Worm (Caenorhabditis elegans) whole organism, late embryonic: ENCODE results near the gene F14F3.4.

ENCODE experiments used
- K02D7.2 ChIP-seq: sonication (generic microtip); optimal IDR thresholded peaks from 2 replicates; lab custom pipeline; 2017; ENCODE audit warnings: mild to moderate bottlenecking, missing genetic modification characterization, missing compliant biosample characterization
- K09A11.1 ChIP-seq: sonication (generic microtip); optimal IDR thresholded peaks from 2 replicates; lab custom pipeline; 2017; ENCODE audit warnings: antibody characterized with exemption, mild to moderate bottlenecking, missing genetic modification characterization, missing compliant biosample characterization; ENCODE audit not compliant: insufficient read depth
- T23F11.4 ChIP-seq: fragments of 200-800 bp; sonication (Bioruptor generic); optimal IDR thresholded peaks from 2 replicates; lab custom pipeline; 2018; ENCODE audit warnings: mild to moderate bottlenecking, missing genetic modification characterization, missing compliant biosample characterization
- Y22D7AL.16 ChIP-seq: sonication (generic microtip); optimal IDR thresholded peaks from 2 replicates; lab custom pipeline; 2016; ENCODE audit warnings: missing genetic modification characterization, missing compliant biosample characterization
- ahr-1 ChIP-seq: sonication (generic microtip); optimal IDR thresholded peaks from 2 replicates; lab custom pipeline; 2016; ENCODE audit warnings: missing genetic modification characterization, missing compliant biosample characterization
- ama-1 ChIP-seq: fragments of 150-350 bp; optimal IDR thresholded peaks from 2 replicates; lab custom pipeline; 2014
- ceh-14 ChIP-seq: sonication (generic microtip); optimal IDR thresholded peaks from 2 replicates; lab custom pipeline; 2016; ENCODE audit warnings: missing genotype, missing genetic modification characterization, missing compliant biosample characterization
- ceh-18 ChIP-seq: sonication (generic microtip); optimal IDR thresholded peaks from 2 replicates; lab custom pipeline; 2016; ENCODE audit warnings: missing genetic modification characterization, missing compliant biosample characterization
- ceh-2 ChIP-seq: sonication (generic microtip); optimal IDR thresholded peaks from 2 replicates; lab custom pipeline; 2016; ENCODE audit warnings: missing genotype, missing genetic modification characterization, missing compliant biosample characterization
- ceh-45 ChIP-seq: fragments of 200-800 bp; sonication (Bioruptor generic); IDR thresholded peaks from 2 replicates; pipeline ENCODE4 v1.3.6; 2022; ENCODE audit warnings: missing genetic modification reagents, missing genetic modification characterization, missing compliant biosample characterization
- ceh-48 ChIP-seq: sonication (generic microtip); optimal IDR thresholded peaks from 2 replicates; lab custom pipeline; 2016; ENCODE audit warnings: missing genetic modification characterization, inconsistent platforms, missing compliant biosample characterization
- ceh-6 ChIP-seq: fragments of 200-800 bp; sonication (Bioruptor generic); optimal IDR thresholded peaks from 2 replicates; lab custom pipeline; 2018; ENCODE audit warnings: mild to moderate bottlenecking, missing genetic modification characterization, missing compliant biosample characterization
- ceh-9 ChIP-seq: sonication (generic microtip); optimal IDR thresholded peaks from 2 replicates; lab custom pipeline; 2016; ENCODE audit warnings: mild to moderate bottlenecking, missing genetic modification characterization, inconsistent platforms, missing compliant biosample characterization
- che-1 ChIP-seq: sonication (generic microtip); optimal IDR thresholded peaks from 2 replicates; lab custom pipeline; 2016; ENCODE audit warnings: mild to moderate bottlenecking, missing genetic modification characterization, missing compliant biosample characterization
- dmd-4 ChIP-seq: sonication (generic microtip); optimal IDR thresholded peaks from 2 replicates; lab custom pipeline; 2016; ENCODE audit warnings: borderline replicate concordance, missing genetic modification characterization, missing compliant biosample characterization
- dve-1 ChIP-seq: sonication (generic microtip); optimal IDR thresholded peaks from 2 replicates; lab custom pipeline; 2017; ENCODE audit warnings: antibody characterized with exemption, mild to moderate bottlenecking, missing genetic modification characterization, missing compliant biosample characterization
- elt-2 ChIP-seq: sonication (generic microtip); optimal IDR thresholded peaks from 2 replicates; lab custom pipeline; 2016; ENCODE audit warnings: missing genetic modification reagents, missing genetic modification characterization, missing compliant biosample characterization
- elt-4 ChIP-seq: sonication (generic microtip); optimal IDR thresholded peaks from 2 replicates; lab custom pipeline; 2016; ENCODE audit warnings: missing genetic modification characterization, missing compliant biosample characterization
- ets-4 ChIP-seq: sonication (generic microtip); optimal IDR thresholded peaks from 2 replicates; lab custom pipeline; 2016; ENCODE audit warnings: missing genetic modification characterization, missing compliant biosample characterization
- eyg-1 ChIP-seq: sonication (generic microtip); optimal IDR thresholded peaks from 2 replicates; lab custom pipeline; 2016; ENCODE audit warnings: missing genotype, missing genetic modification characterization, missing compliant biosample characterization
- fax-1 ChIP-seq: sonication (generic microtip); optimal IDR thresholded peaks from 2 replicates; lab custom pipeline; 2016; ENCODE audit warnings: missing genotype, missing genetic modification characterization, missing compliant biosample characterization
- fkh-10 ChIP-seq: fragments of 150-350 bp; optimal IDR thresholded peaks from 2 replicates; lab custom pipeline; 2014; ENCODE audit warnings: missing biosample characterization, missing genetic modification reagents, missing genetic modification characterization
- hlh-13 ChIP-seq: fragments of 200-800 bp; sonication (Bioruptor generic); optimal IDR thresholded peaks from 2 replicates; lab custom pipeline; 2018; ENCODE audit warnings: mild to moderate bottlenecking, missing genetic modification characterization, missing compliant biosample characterization
- hlh-30 ChIP-seq: sonication (generic microtip); optimal IDR thresholded peaks from 2 replicates; lab custom pipeline; 2017; ENCODE audit warnings: antibody characterized with exemption, missing genetic modification characterization, missing compliant biosample characterization; ENCODE audit not compliant: insufficient read depth
- hlh-8 ChIP-seq: sonication (generic microtip); optimal IDR thresholded peaks from 2 replicates; lab custom pipeline; 2016; ENCODE audit warnings: missing genotype, missing genetic modification characterization, missing compliant biosample characterization
- lim-6 ChIP-seq: sonication (generic microtip); optimal IDR thresholded peaks from 2 replicates; lab custom pipeline; 2016; ENCODE audit warnings: missing genetic modification characterization, missing compliant biosample characterization
- lin-11 ChIP-seq: fragments of 200-800 bp; sonication (Bioruptor generic); optimal IDR thresholded peaks from 2 replicates; lab custom pipeline; 2018; ENCODE audit warnings: mild to moderate bottlenecking, missing genetic modification characterization, missing compliant biosample characterization
- mec-3 ChIP-seq: sonication (generic microtip); optimal IDR thresholded peaks from 2 replicates; lab custom pipeline; 2016; ENCODE audit warnings: borderline replicate concordance, missing genetic modification characterization, missing compliant biosample characterization
- nfya-1 ChIP-seq: sonication (generic microtip); optimal IDR thresholded peaks from 2 replicates; lab custom pipeline; 2017; ENCODE audit warnings: missing genetic modification characterization, mild to moderate bottlenecking, missing compliant biosample characterization, antibody characterized with exemption, moderate library complexity
- nhr-11 ChIP-seq: fragments of 150-350 bp; optimal IDR thresholded peaks from 2 replicates; lab custom pipeline; 2014; ENCODE audit warnings: missing biosample characterization, missing genetic modification characterization
- odd-2 ChIP-seq: sonication (generic microtip); optimal IDR thresholded peaks from 2 replicates; lab custom pipeline; 2017; ENCODE audit warnings: antibody characterized with exemption, mild to moderate bottlenecking, missing genetic modification characterization, missing compliant biosample characterization
- pag-3 ChIP-seq: sonication (generic microtip); optimal IDR thresholded peaks from 2 replicates; lab custom pipeline; 2016; ENCODE audit warnings: missing compliant biosample characterization, missing genetic modification characterization, borderline replicate concordance
- pat-9 ChIP-seq: fragments of 200-800 bp; sonication (Bioruptor generic); optimal IDR thresholded peaks from 2 replicates; lab custom pipeline; 2018; ENCODE audit warnings: mild to moderate bottlenecking, missing genetic modification characterization, moderate library complexity, missing compliant biosample characterization
- pax-1 ChIP-seq: fragments of 150-350 bp; optimal IDR thresholded peaks from 2 replicates; lab custom pipeline; 2014; ENCODE audit warnings: missing biosample characterization, missing genetic modification characterization
- pha-2 ChIP-seq: sonication (generic microtip); optimal IDR thresholded peaks from 2 replicates; lab custom pipeline; 2017; ENCODE audit warnings: mild to moderate bottlenecking, missing genetic modification characterization, missing compliant biosample characterization
- pha-4 ChIP-seq: fragments of 150-350 bp; optimal IDR thresholded peaks from 2 replicates; lab custom pipeline; 2018; ENCODE audit warnings: missing biosample characterization, missing genetic modification reagents, missing genetic modification characterization
- pqm-1 ChIP-seq: sonication (generic microtip); optimal IDR thresholded peaks from 2 replicates; lab custom pipeline; 2016; ENCODE audit warnings: missing genetic modification characterization, missing compliant biosample characterization
- pros-1 ChIP-seq: fragments of 150-350 bp; optimal IDR thresholded peaks from 2 replicates; lab custom pipeline; 2014; ENCODE audit warnings: missing biosample characterization, missing genetic modification reagents, missing genetic modification characterization
- rnt-1 ChIP-seq: sonication (generic microtip); optimal IDR thresholded peaks from 2 replicates; lab custom pipeline; 2016; ENCODE audit warnings: missing genetic modification characterization, missing compliant biosample characterization
- sdc-2 ChIP-seq: sonication (generic microtip); optimal IDR thresholded peaks from 2 replicates; lab custom pipeline; 2016; ENCODE audit warnings: missing genotype, missing genetic modification characterization, missing compliant biosample characterization
- sox-2 ChIP-seq: fragments of 200-800 bp; sonication (Bioruptor generic); IDR thresholded peaks from 2 replicates; pipeline ENCODE4 v1.3.6; 2022; ENCODE audit warnings: missing genetic modification reagents, missing genetic modification characterization, missing compliant biosample characterization
- syd-9 ChIP-seq: sonication (generic microtip); optimal IDR thresholded peaks from 2 replicates; lab custom pipeline; 2016; ENCODE audit warnings: mild to moderate bottlenecking, missing genetic modification characterization, moderate library complexity, missing compliant biosample characterization
- tbx-2 ChIP-seq: sonication (generic microtip); optimal IDR thresholded peaks from 2 replicates; lab custom pipeline; 2016; ENCODE audit warnings: missing genetic modification characterization, missing compliant biosample characterization
- tbx-7 ChIP-seq: sonication (generic microtip); optimal IDR thresholded peaks from 2 replicates; lab custom pipeline; 2016; ENCODE audit warnings: missing genotype, missing genetic modification characterization, missing compliant biosample characterization
- ttx-3 ChIP-seq: sonication (generic microtip); optimal IDR thresholded peaks from 2 replicates; lab custom pipeline; 2016; ENCODE audit warnings: missing genetic modification reagents, missing genetic modification characterization, missing compliant biosample characterization
- unc-55 ChIP-seq: sonication (generic microtip); optimal IDR thresholded peaks from 2 replicates; lab custom pipeline; 2017; ENCODE audit warnings: missing biosample characterization, missing genetic modification reagents, missing genetic modification characterization
- unc-86 ChIP-seq: sonication (generic microtip); optimal IDR thresholded peaks from 2 replicates; lab custom pipeline; 2016; ENCODE audit warnings: missing genetic modification characterization, missing compliant biosample characterization
- zip-5 ChIP-seq: sonication (generic microtip); optimal IDR thresholded peaks from 2 replicates; lab custom pipeline; 2016; ENCODE audit warnings: missing genetic modification characterization, missing compliant biosample characterization
- ztf-16 ChIP-seq: sonication (generic microtip); optimal IDR thresholded peaks from 2 replicates; lab custom pipeline; 2017; ENCODE audit warnings: missing genetic modification characterization, missing compliant biosample characterization

The F14F3.4 gene

DNA sequence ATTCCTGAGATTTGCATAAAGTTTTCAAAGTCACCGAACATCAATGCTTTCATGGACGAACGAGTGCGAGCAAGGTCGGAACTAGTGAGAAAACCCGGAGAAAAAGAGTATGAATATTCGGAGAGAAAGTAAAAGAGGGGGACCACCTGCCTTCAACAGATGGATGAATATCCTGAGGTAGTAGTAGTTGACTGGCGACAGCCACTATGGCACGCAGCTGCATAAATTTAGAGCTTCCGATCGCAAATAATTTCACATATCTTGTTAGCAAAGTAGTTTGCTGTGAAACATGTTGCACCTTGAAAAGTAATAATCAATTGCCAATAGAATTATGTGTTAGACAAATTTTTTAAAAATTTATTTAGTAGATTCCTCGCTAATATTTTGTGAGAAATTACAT, 35.6 kb upstream of the F14F3.4 start:
- TF ChIP-seq unc-55 (GFP tag; lab: Kevin White, UChicago) (no peak), sdc-2 (tag; lab: Kevin White, UChicago) (no peak), ztf-16 (no peak), tbx-2 (no peak), dve-1 (no peak), mec-3 (tag; lab: Kevin White, UChicago) (no peak), rnt-1 (tag; lab: Kevin White, UChicago) (no peak), Y22D7AL.16 (no peak), K09A11.1 (tag; lab: Kevin White, UChicago) (no peak), ceh-18 (tag; lab: Kevin White, UChicago) (no peak), nfya-1 (tag; lab: Kevin White, UChicago) (no peak), pat-9 (tag; lab: Kevin White, UChicago) (no peak), ceh-6 (GFP tag; lab: Kevin White, UChicago) (no peak), dmd-4 (tag; lab: Kevin White, UChicago) (no peak), elt-2 (no peak)
- TF ChIP-seq, all 69 proteins: peak for 0

ce11 chrX:10555189-10555964, 34.2 kb upstream of the F14F3.4 start, which contains the start of gene syd-2:
Gene syd-2 (minus strand): TSS chrX:10555239.
- peak; percentile 22 for TF ChIP-seq ahr-1
- TF ChIP-seq ttx-3 (tag; lab: Kevin White, UChicago), result peak; percentile 4
- peak; percentile 65 for TF ChIP-seq hlh-30 (tag; lab: Kevin White, UChicago)
- peak; percentile 82 for TF ChIP-seq ceh-14
- peak; percentile 89 for TF ChIP-seq nfya-1 (tag; lab: Kevin White, UChicago)
- TF ChIP-seq K09A11.1 (tag; lab: Kevin White, UChicago), result peak; percentile 44
- no peak for TF ChIP-seq hlh-13 (GFP tag; lab: Kevin White, UChicago)
- no peak for TF ChIP-seq elt-4 (tag; lab: Kevin White, UChicago)
- TF ChIP-seq lin-11 (tag; lab: Kevin White, UChicago), result no peak
- TF ChIP-seq sox-2 (GFP tag; lab: Robert Waterston, UW), result peak; percentile 34
- TF ChIP-seq nhr-11, result no peak
- TF ChIP-seq pag-3, result no peak
- TF ChIP-seq zip-5 (tag; lab: Kevin White, UChicago), result no peak
- peak; percentile 60 for TF ChIP-seq pros-1 (tag; lab: Kevin White, UChicago)
- peak; percentile 38 for TF ChIP-seq pat-9 (tag; lab: Kevin White, UChicago)
- no peak for TF ChIP-seq ceh-45 (GFP tag; lab: Robert Waterston, UW)
- TF ChIP-seq odd-2, result no peak
- TF ChIP-seq elt-2, result peak; percentile 57
- peak; percentile 90 for TF ChIP-seq rnt-1 (tag; lab: Kevin White, UChicago)
- TF ChIP-seq syd-9 (tag; lab: Kevin White, UChicago), result peak; percentile 69
- peak; percentile 64 for TF ChIP-seq T23F11.4 (GFP tag; lab: Kevin White, UChicago)
- TF ChIP-seq unc-55 (GFP tag; lab: Kevin White, UChicago), result peak; percentile 61
- no peak for TF ChIP-seq lim-6 (tag; lab: Kevin White, UChicago)
- no peak for TF ChIP-seq ceh-9 (tag; lab: Kevin White, UChicago)
- peak; percentile 69 for TF ChIP-seq eyg-1
- no peak for TF ChIP-seq ama-1 (lab: Kevin White, UChicago)
- no peak for TF ChIP-seq pax-1 (tag; lab: Kevin White, UChicago)
- no peak for TF ChIP-seq tbx-7 (tag; lab: Kevin White, UChicago)
- no peak for TF ChIP-seq che-1 (tag; lab: Kevin White, UChicago)
- TF ChIP-seq pha-2 (tag; lab: Kevin White, UChicago), result peak; percentile 69
- TF ChIP-seq dve-1, result peak; percentile 19
- TF ChIP-seq pqm-1, result no peak
- peak; percentile 30 for TF ChIP-seq K02D7.2
- TF ChIP-seq ets-4, result peak; percentile 31
- TF ChIP-seq ztf-16, result no peak
- TF ChIP-seq pha-4 (tag; lab: Kevin White, UChicago), result no peak
- TF ChIP-seq fkh-10, result no peak
- TF ChIP-seq fax-1, result peak; percentile 46
- peak; percentile 68 for TF ChIP-seq ceh-2 (tag; lab: Kevin White, UChicago)
- TF ChIP-seq unc-86 (tag; lab: Kevin White, UChicago), result no peak
- TF ChIP-seq ceh-48 (tag; lab: Kevin White, UChicago), result peak; percentile 73
- TF ChIP-seq hlh-8 (tag; lab: Kevin White, UChicago), result peak; percentile 33
